Worm (Caenorhabditis elegans) whole organism, late embryonic: ENCODE measurements around the gene srg-22.
A peak's percentile ranks its signal among the peaks of the same experiment; 100 is the strongest.

Experiments used
- C08G9.2 ChIP-seq: sonication (generic microtip); optimal IDR thresholded peaks from 2 replicates; lab custom pipeline; 2016; ENCODE audit warnings: mild to moderate bottlenecking, missing genetic modification characterization, moderate library complexity, missing compliant biosample characterization
- C38D4.7 ChIP-seq: fragments of 200-800 bp; sonication (Bioruptor generic); optimal IDR thresholded peaks from 2 replicates; lab custom pipeline; 2018; ENCODE audit warnings: mild to moderate bottlenecking, missing genetic modification characterization, moderate library complexity, missing compliant biosample characterization
- F13H6.1 ChIP-seq: sonication (generic microtip); optimal IDR thresholded peaks from 2 replicates; lab custom pipeline; 2016; ENCODE audit warnings: missing genetic modification characterization, missing compliant biosample characterization
- K02D7.2 ChIP-seq: sonication (generic microtip); optimal IDR thresholded peaks from 2 replicates; lab custom pipeline; 2017; ENCODE audit warnings: mild to moderate bottlenecking, missing genetic modification characterization, missing compliant biosample characterization
- Y22D7AL.16 ChIP-seq: sonication (generic microtip); optimal IDR thresholded peaks from 2 replicates; lab custom pipeline; 2016; ENCODE audit warnings: missing genetic modification characterization, missing compliant biosample characterization
- ahr-1 ChIP-seq: sonication (generic microtip); optimal IDR thresholded peaks from 2 replicates; lab custom pipeline; 2016; ENCODE audit warnings: missing genetic modification characterization, missing compliant biosample characterization
- ama-1 ChIP-seq: fragments of 150-350 bp; optimal IDR thresholded peaks from 2 replicates; lab custom pipeline; 2014
- ceh-14 ChIP-seq: sonication (generic microtip); optimal IDR thresholded peaks from 2 replicates; lab custom pipeline; 2016; ENCODE audit warnings: missing genotype, missing genetic modification characterization, missing compliant biosample characterization
- ceh-18 ChIP-seq: sonication (generic microtip); optimal IDR thresholded peaks from 2 replicates; lab custom pipeline; 2016; ENCODE audit warnings: missing genetic modification characterization, missing compliant biosample characterization
- ceh-22 ChIP-seq: sonication (generic microtip); optimal IDR thresholded peaks from 2 replicates; lab custom pipeline; 2017; ENCODE audit warnings: missing biosample characterization, missing genetic modification characterization
- ceh-30 ChIP-seq: fragments of 150-350 bp; optimal IDR thresholded peaks from 2 replicates; lab custom pipeline; 2014; ENCODE audit warnings: missing biosample characterization, missing genetic modification characterization
- ceh-31 ChIP-seq: sonication (generic microtip); optimal IDR thresholded peaks from 2 replicates; lab custom pipeline; 2016; ENCODE audit warnings: missing genetic modification characterization, missing compliant biosample characterization
- ceh-48 ChIP-seq: sonication (generic microtip); optimal IDR thresholded peaks from 2 replicates; lab custom pipeline; 2016; ENCODE audit warnings: missing genetic modification characterization, inconsistent platforms, missing compliant biosample characterization
- ceh-9 ChIP-seq: sonication (generic microtip); optimal IDR thresholded peaks from 2 replicates; lab custom pipeline; 2016; ENCODE audit warnings: mild to moderate bottlenecking, missing genetic modification characterization, inconsistent platforms, missing compliant biosample characterization
- che-1 ChIP-seq: sonication (generic microtip); optimal IDR thresholded peaks from 2 replicates; lab custom pipeline; 2016; ENCODE audit warnings: mild to moderate bottlenecking, missing genetic modification characterization, missing compliant biosample characterization
- dmd-4 ChIP-seq: sonication (generic microtip); optimal IDR thresholded peaks from 2 replicates; lab custom pipeline; 2016; ENCODE audit warnings: borderline replicate concordance, missing genetic modification characterization, missing compliant biosample characterization
- dve-1 ChIP-seq: sonication (generic microtip); optimal IDR thresholded peaks from 2 replicates; lab custom pipeline; 2017; ENCODE audit warnings: antibody characterized with exemption, mild to moderate bottlenecking, missing genetic modification characterization, missing compliant biosample characterization
- elt-2 ChIP-seq: sonication (generic microtip); optimal IDR thresholded peaks from 2 replicates; lab custom pipeline; 2016; ENCODE audit warnings: missing genetic modification reagents, missing genetic modification characterization, missing compliant biosample characterization
- elt-4 ChIP-seq: sonication (generic microtip); optimal IDR thresholded peaks from 2 replicates; lab custom pipeline; 2016; ENCODE audit warnings: missing genetic modification characterization, missing compliant biosample characterization
- ets-4 ChIP-seq: sonication (generic microtip); optimal IDR thresholded peaks from 2 replicates; lab custom pipeline; 2016; ENCODE audit warnings: missing genetic modification characterization, missing compliant biosample characterization
- fax-1 ChIP-seq: sonication (generic microtip); optimal IDR thresholded peaks from 2 replicates; lab custom pipeline; 2016; ENCODE audit warnings: missing genotype, missing genetic modification characterization, missing compliant biosample characterization
- fkh-10 ChIP-seq: fragments of 150-350 bp; optimal IDR thresholded peaks from 2 replicates; lab custom pipeline; 2014; ENCODE audit warnings: missing biosample characterization, missing genetic modification reagents, missing genetic modification characterization
- gmeb-2 ChIP-seq: sonication (generic microtip); optimal IDR thresholded peaks from 2 replicates; lab custom pipeline; 2016; ENCODE audit warnings: missing genetic modification characterization, inconsistent platforms, missing compliant biosample characterization
- hlh-13 ChIP-seq: fragments of 200-800 bp; sonication (Bioruptor generic); optimal IDR thresholded peaks from 2 replicates; lab custom pipeline; 2018; ENCODE audit warnings: mild to moderate bottlenecking, missing genetic modification characterization, missing compliant biosample characterization
- hlh-30 ChIP-seq: sonication (generic microtip); optimal IDR thresholded peaks from 2 replicates; lab custom pipeline; 2017; ENCODE audit warnings: antibody characterized with exemption, missing genetic modification characterization, missing compliant biosample characterization; ENCODE audit not compliant: insufficient read depth
- hlh-6 ChIP-seq: sonication (generic microtip); optimal IDR thresholded peaks from 2 replicates; lab custom pipeline; 2016; ENCODE audit warnings: missing genotype, missing genetic modification characterization, missing compliant biosample characterization
- lim-6 ChIP-seq: sonication (generic microtip); optimal IDR thresholded peaks from 2 replicates; lab custom pipeline; 2016; ENCODE audit warnings: missing genetic modification characterization, missing compliant biosample characterization
- lin-11 ChIP-seq: fragments of 200-800 bp; sonication (Bioruptor generic); optimal IDR thresholded peaks from 2 replicates; lab custom pipeline; 2018; ENCODE audit warnings: mild to moderate bottlenecking, missing genetic modification characterization, missing compliant biosample characterization
- madf-2 ChIP-seq: sonication (generic microtip); optimal IDR thresholded peaks from 2 replicates; lab custom pipeline; 2017; ENCODE audit warnings: missing genetic modification characterization, missing compliant biosample characterization
- nfya-1 ChIP-seq: sonication (generic microtip); optimal IDR thresholded peaks from 2 replicates; lab custom pipeline; 2017; ENCODE audit warnings: missing genetic modification characterization, mild to moderate bottlenecking, missing compliant biosample characterization, antibody characterized with exemption, moderate library complexity
- nhr-232 ChIP-seq: sonication (generic microtip); optimal IDR thresholded peaks from 2 replicates; lab custom pipeline; 2016; ENCODE audit warnings: missing genetic modification characterization, missing compliant biosample characterization
- pag-3 ChIP-seq: sonication (generic microtip); optimal IDR thresholded peaks from 2 replicates; lab custom pipeline; 2016; ENCODE audit warnings: missing compliant biosample characterization, missing genetic modification characterization, borderline replicate concordance
- pat-9 ChIP-seq: fragments of 200-800 bp; sonication (Bioruptor generic); optimal IDR thresholded peaks from 2 replicates; lab custom pipeline; 2018; ENCODE audit warnings: mild to moderate bottlenecking, missing genetic modification characterization, moderate library complexity, missing compliant biosample characterization
- pha-2 ChIP-seq: sonication (generic microtip); optimal IDR thresholded peaks from 2 replicates; lab custom pipeline; 2017; ENCODE audit warnings: mild to moderate bottlenecking, missing genetic modification characterization, missing compliant biosample characterization
- pqm-1 ChIP-seq: sonication (generic microtip); optimal IDR thresholded peaks from 2 replicates; lab custom pipeline; 2016; ENCODE audit warnings: missing genetic modification characterization, missing compliant biosample characterization
- pros-1 ChIP-seq: fragments of 150-350 bp; optimal IDR thresholded peaks from 2 replicates; lab custom pipeline; 2014; ENCODE audit warnings: missing biosample characterization, missing genetic modification reagents, missing genetic modification characterization
- ref-2 ChIP-seq: sonication (generic microtip); optimal IDR thresholded peaks from 2 replicates; lab custom pipeline; 2016; ENCODE audit warnings: missing genetic modification characterization, missing compliant biosample characterization
- rnt-1 ChIP-seq: sonication (generic microtip); optimal IDR thresholded peaks from 2 replicates; lab custom pipeline; 2016; ENCODE audit warnings: missing genetic modification characterization, missing compliant biosample characterization
- sox-2 ChIP-seq: fragments of 200-800 bp; sonication (Bioruptor generic); IDR thresholded peaks from 2 replicates; pipeline ENCODE4 v1.3.6; 2022; ENCODE audit warnings: missing genetic modification reagents, missing genetic modification characterization, missing compliant biosample characterization
- sox-4 ChIP-seq: sonication (generic microtip); optimal IDR thresholded peaks from 2 replicates; lab custom pipeline; 2017; ENCODE audit warnings: mild to moderate bottlenecking, missing genetic modification characterization, inconsistent platforms, missing compliant biosample characterization
- syd-9 ChIP-seq: sonication (generic microtip); optimal IDR thresholded peaks from 2 replicates; lab custom pipeline; 2016; ENCODE audit warnings: mild to moderate bottlenecking, missing genetic modification characterization, moderate library complexity, missing compliant biosample characterization
- tbx-7 ChIP-seq: sonication (generic microtip); optimal IDR thresholded peaks from 2 replicates; lab custom pipeline; 2016; ENCODE audit warnings: missing genotype, missing genetic modification characterization, missing compliant biosample characterization
- unc-3 ChIP-seq, 2 experiments: fragments of 200-800 bp in 1 of 2; sonication (Bioruptor generic) in 1 of 2; sonication (generic microtip) in 1 of 2; conservative IDR thresholded peaks in 1 of 2; optimal IDR thresholded peaks in 1 of 2; 2 replicates each; pipeline versions ENCODE4 v1.3.6 to Lab custom; 2016 to 2022; ENCODE audit warnings: missing compliant biosample characterization in 2 of 2, missing genetic modification characterization in 2 of 2, missing genetic modification reagents in 1 of 2
- unc-42 ChIP-seq: sonication (generic microtip); optimal IDR thresholded peaks from 2 replicates; lab custom pipeline; 2016; ENCODE audit warnings: missing genotype, missing genetic modification characterization, missing compliant biosample characterization
- unc-55 ChIP-seq: sonication (generic microtip); optimal IDR thresholded peaks from 2 replicates; lab custom pipeline; 2017; ENCODE audit warnings: missing biosample characterization, missing genetic modification reagents, missing genetic modification characterization
- zip-5 ChIP-seq: sonication (generic microtip); optimal IDR thresholded peaks from 2 replicates; lab custom pipeline; 2016; ENCODE audit warnings: missing genetic modification characterization, missing compliant biosample characterization
- ztf-16 ChIP-seq: sonication (generic microtip); optimal IDR thresholded peaks from 2 replicates; lab custom pipeline; 2017; ENCODE audit warnings: missing genetic modification characterization, missing compliant biosample characterization

srg-22 gene

DNA sequence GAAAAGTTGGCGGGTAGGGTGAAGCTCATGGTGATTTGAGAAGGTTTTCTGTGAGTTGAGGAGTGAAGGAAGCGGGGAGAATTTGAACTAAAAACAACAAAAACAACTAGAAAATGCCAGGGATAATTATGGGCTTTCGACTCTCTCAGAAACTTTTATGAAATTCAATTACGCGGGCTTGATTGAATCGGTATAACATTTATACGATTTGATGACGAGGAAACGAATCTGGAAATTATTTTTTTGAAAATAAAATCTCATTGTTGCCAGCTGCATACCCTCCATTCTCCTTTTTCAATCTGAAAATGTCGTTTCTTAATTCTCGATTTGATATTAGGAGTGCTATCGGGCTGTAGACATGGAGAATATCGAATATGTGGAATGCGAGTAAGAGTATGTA, 2.0 kb downstream of the srg-22 start, which contains the start of gene srg-21:
srg-21 (minus strand) TSS at position 101 of the 400 bp plus-strand sequence.
- no peak for TF ChIP-seq ceh-14
- no peak for TF ChIP-seq nfya-1 (tag; lab: Kevin White, UChicago)
- no peak for TF ChIP-seq nhr-232 (tag; lab: Kevin White, UChicago)

DNA sequence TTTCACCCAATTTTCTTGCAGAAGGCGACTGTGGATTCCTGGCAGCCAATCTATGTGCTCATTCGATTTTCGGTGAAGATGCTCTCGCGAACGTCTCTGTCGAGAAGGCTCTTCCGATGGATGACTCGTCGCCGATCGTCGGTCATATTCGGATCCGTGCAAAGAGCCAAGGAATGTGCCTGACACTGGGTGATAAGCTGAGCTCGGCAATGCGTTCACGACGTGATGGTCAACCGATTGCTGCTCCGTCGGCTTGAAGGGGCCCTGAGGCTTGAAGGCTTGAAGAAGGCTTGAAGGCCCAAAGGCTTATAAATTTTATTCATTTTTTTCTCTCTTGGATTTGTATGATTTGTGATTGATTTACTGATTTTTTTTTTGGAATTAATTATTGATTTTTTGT, 6.1 kb downstream of the srg-22 start:
- TF ChIP-seq F13H6.1 (tag; lab: Kevin White, UChicago) (no peak), tbx-7 (tag; lab: Kevin White, UChicago) (no peak), ets-4 (tag; lab: Kevin White, UChicago) (no peak), ref-2 (tag; lab: Kevin White, UChicago) (no peak), K02D7.2 (no peak), dmd-4 (tag; lab: Kevin White, UChicago) (no peak), Y22D7AL.16 (no peak), hlh-13 (GFP tag; lab: Kevin White, UChicago) (no peak), ceh-22 (tag; lab: Kevin White, UChicago) (no peak), ceh-48 (tag; lab: Kevin White, UChicago) (no peak), che-1 (no peak), dve-1 (tag; lab: Kevin White, UChicago) (no peak), pat-9 (tag; lab: Kevin White, UChicago) (no peak), lin-11 (tag; lab: Kevin White, UChicago) (no peak), hlh-6 (tag; lab: Kevin White, UChicago) (no peak), pros-1 (tag; lab: Kevin White, UChicago) (no peak)
- TF ChIP-seq, all 69 proteins: peak for 0

DNA sequence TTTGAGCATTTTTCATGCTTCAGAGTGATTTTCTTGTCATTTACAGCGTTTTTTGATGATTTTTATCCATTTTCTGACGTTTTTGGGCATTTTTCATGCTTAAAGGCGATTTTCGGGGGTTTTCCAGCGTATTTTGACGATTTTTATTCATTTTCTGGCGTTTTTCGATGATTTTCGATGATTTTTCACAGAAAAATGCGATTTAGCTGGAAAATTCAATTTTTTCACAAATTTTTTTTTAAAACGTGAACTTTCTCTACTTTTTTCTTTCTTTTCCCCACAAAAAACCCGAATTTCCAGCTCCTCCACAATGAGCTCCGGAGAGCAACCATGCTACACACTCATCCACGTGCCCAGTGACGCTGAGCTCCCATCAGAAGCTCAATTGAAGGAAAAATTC, 14.8 kb downstream of the srg-22 start, which contains the start of gene copb-1:
copb-1 (plus strand) TSS at position 301 of the 400 bp plus-strand sequence.
- TF ChIP-seq ceh-18 (tag; lab: Kevin White, UChicago) (no peak), ceh-30 (tag; lab: Kevin White, UChicago) (no peak), elt-4 (no peak), ref-2 (tag; lab: Kevin White, UChicago) (no peak), C38D4.7 (no peak), tbx-7 (tag; lab: Kevin White, UChicago) (no peak), ahr-1 (no peak), unc-3 (GFP tag; conservative IDR thresholded peaks at IDR 0.05; lab: Robert Waterston, UW) (no peak), unc-3 (tag; optimal IDR thresholded peaks at IDR 0.05; lab: Kevin White, UChicago) (no peak), sox-4 (no peak), ztf-16 (tag; lab: Kevin White, UChicago) (no peak), fax-1 (tag; lab: Kevin White, UChicago) (no peak), lim-6 (tag; lab: Kevin White, UChicago) (no peak), pat-9 (tag; lab: Kevin White, UChicago) (no peak), madf-2 (no peak)
- TF ChIP-seq, all 69 proteins: peak for 0

DNA sequence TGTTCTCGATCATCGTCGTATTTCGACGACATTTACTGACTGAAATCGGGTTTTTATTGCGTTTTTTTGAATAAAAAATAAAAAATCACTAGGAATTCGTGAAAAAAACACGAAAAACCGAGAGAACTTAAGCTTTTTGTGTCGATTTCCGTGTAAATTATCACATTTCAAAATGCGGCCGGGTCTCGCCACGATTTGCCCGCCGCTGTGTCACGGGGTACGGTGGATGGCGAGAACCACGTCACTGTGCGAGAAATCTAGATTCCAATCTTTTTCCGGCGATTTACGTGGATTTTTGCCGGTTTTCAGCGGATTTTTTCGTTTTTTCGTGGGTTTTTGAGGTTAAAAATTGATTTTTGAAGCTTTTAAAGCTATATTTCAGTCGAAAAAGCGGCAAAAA, 16.3 kb downstream of the srg-22 start, which contains the start of gene Y25C1A.8:
Y25C1A.8 (minus strand) TSS at position 45 of the 400 bp plus-strand sequence.
- TF ChIP-seq nfya-1 (tag; lab: Kevin White, UChicago), result peak; percentile 94
- peak; percentile 79 for TF ChIP-seq ceh-31 (tag; lab: Kevin White, UChicago)
- TF ChIP-seq hlh-30 (tag; lab: Kevin White, UChicago), result peak; percentile 82
- no peak for TF ChIP-seq ceh-9 (tag; lab: Kevin White, UChicago)
- peak; percentile 71 for TF ChIP-seq unc-55 (GFP tag; lab: Kevin White, UChicago)
- TF ChIP-seq ama-1, result no peak
- no peak for TF ChIP-seq fkh-10 (GFP tag; lab: Kevin White, UChicago)
- TF ChIP-seq C08G9.2 (tag; lab: Kevin White, UChicago), result peak; percentile 35
- peak; percentile 20 for TF ChIP-seq C38D4.7
- TF ChIP-seq zip-5 (tag; lab: Kevin White, UChicago), result no peak
- TF ChIP-seq lim-6 (tag; lab: Kevin White, UChicago), result no peak
- peak; percentile 69 for TF ChIP-seq elt-2 (tag; lab: Kevin White, UChicago)
- peak; percentile 26 for TF ChIP-seq pha-2 (tag; lab: Kevin White, UChicago)
- no peak for TF ChIP-seq pag-3 (tag; lab: Kevin White, UChicago)
- no peak for TF ChIP-seq pqm-1 (tag; lab: Kevin White, UChicago)
- no peak for TF ChIP-seq gmeb-2 (tag; lab: Kevin White, UChicago)
- TF ChIP-seq pros-1 (tag; lab: Kevin White, UChicago), result no peak
- no peak for TF ChIP-seq dve-1 (tag; lab: Kevin White, UChicago)
- no peak for TF ChIP-seq syd-9
- no peak for TF ChIP-seq nhr-232 (tag; lab: Kevin White, UChicago)
- TF ChIP-seq unc-42 (tag; lab: Kevin White, UChicago), result peak; percentile 80
- peak; percentile 59 for TF ChIP-seq rnt-1
- TF ChIP-seq sox-2 (GFP tag; lab: Robert Waterston, UW), result no peak
- no peak for TF ChIP-seq madf-2
